Fruit fly (Drosophila melanogaster) whole organism, prepupa: Measurements from ENCODE around the gene CG15387.

Experiments
- CG10669 ChIP-seq: fragments of 200-800 bp; sonication (Bioruptor generic); optimal IDR thresholded peaks from 3 replicates; lab custom pipeline; 2018; ENCODE audit warnings: missing biosample characterization, mild to moderate bottlenecking, missing genetic modification characterization, moderate library complexity
- CG11294 ChIP-seq: fragments of 200-800 bp; sonication (Bioruptor generic); IDR thresholded peaks from 2 replicates; pipeline ENCODE4 v1.3.6; 2022; ENCODE audit warnings: missing biosample characterization, missing genetic modification characterization
- CG11762 ChIP-seq: fragments of 200-800 bp; sonication (Bioruptor generic); optimal IDR thresholded peaks from 3 replicates; lab custom pipeline; 2016; ENCODE audit warnings: missing biosample characterization, missing genetic modification characterization; ENCODE audit not compliant: insufficient read depth
- CG11902 ChIP-seq: fragments of 200-800 bp; sonication (Bioruptor generic); optimal IDR thresholded peaks from 3 replicates; lab custom pipeline; 2016; ENCODE audit warnings: missing biosample characterization, missing genetic modification characterization
- CG15336 ChIP-seq: fragments of 200-800 bp; sonication (Bioruptor generic); IDR thresholded peaks from 2 replicates; pipeline ENCODE4 v1.3.6; 2022; ENCODE audit warnings: missing biosample characterization, missing genetic modification characterization
- CG16779 ChIP-seq: fragments of 200-800 bp; sonication (Bioruptor generic); optimal IDR thresholded peaks from 3 replicates; lab custom pipeline; 2017; ENCODE audit warnings: missing biosample characterization, mild to moderate bottlenecking, missing genetic modification characterization
- CG3032 ChIP-seq: fragments of 200-800 bp; optimal IDR thresholded peaks from 2 replicates; lab custom pipeline; 2019; ENCODE audit warnings: missing biosample characterization, mild to moderate bottlenecking, missing genetic modification characterization, moderate library complexity
- CG32006 ChIP-seq: fragments of 200-800 bp; sonication (Bioruptor generic); optimal IDR thresholded peaks from 3 replicates; lab custom pipeline; 2017; ENCODE audit warnings: missing biosample characterization, mild to moderate bottlenecking, missing genetic modification characterization
- CG34406 ChIP-seq: fragments of 200-800 bp; sonication (Bioruptor generic); optimal IDR thresholded peaks from 3 replicates; lab custom pipeline; 2016; ENCODE audit warnings: missing biosample characterization, missing genetic modification characterization
- CG6163 ChIP-seq: fragments of 200-800 bp; sonication (Bioruptor generic); IDR thresholded peaks from 3 replicates; pipeline ENCODE4 v1.3.6; 2022; ENCODE audit warnings: missing biosample characterization, missing genetic modification characterization
- CG6276 ChIP-seq: fragments of 200-800 bp; sonication (Bioruptor generic); optimal IDR thresholded peaks from 2 replicates; lab custom pipeline; 2017; ENCODE audit warnings: missing biosample characterization, mild to moderate bottlenecking, missing genetic modification characterization
- CG6792 ChIP-seq: fragments of 200-800 bp; sonication (Bioruptor generic); optimal IDR thresholded peaks from 3 replicates; lab custom pipeline; 2016; ENCODE audit warnings: missing biosample characterization, missing genetic modification characterization
- CG6808 ChIP-seq: fragments of 200-800 bp; sonication (Bioruptor generic); optimal IDR thresholded peaks from 3 replicates; lab custom pipeline; 2017; ENCODE audit warnings: missing biosample characterization, missing genetic modification characterization, mild to moderate bottlenecking, moderate library complexity, missing genetic modification reagents
- CG7368 ChIP-seq: fragments of 200-800 bp; sonication (Bioruptor generic); optimal IDR thresholded peaks from 3 replicates; lab custom pipeline; 2016; ENCODE audit warnings: missing biosample characterization, missing genetic modification characterization
- CG8119 ChIP-seq: fragments of 200-800 bp; sonication (Bioruptor generic); IDR thresholded peaks from 3 replicates; pipeline ENCODE4 v1.3.6; 2022; ENCODE audit warnings: missing biosample characterization, missing genetic modification characterization
- CG8632 ChIP-seq: fragments of 200-800 bp; sonication (Bioruptor generic); optimal IDR thresholded peaks from 3 replicates; lab custom pipeline; 2016; ENCODE audit warnings: missing biosample characterization, missing genetic modification characterization
- CG9139 ChIP-seq: fragments of 200-800 bp; sonication (Bioruptor generic); optimal IDR thresholded peaks from 3 replicates; lab custom pipeline; 2017; ENCODE audit warnings: missing biosample characterization, mild to moderate bottlenecking, missing genetic modification characterization
- Eip75B ChIP-seq: fragments of 200-800 bp; sonication (Bioruptor generic); optimal IDR thresholded peaks from 3 replicates; lab custom pipeline; 2016; ENCODE audit warnings: missing biosample characterization, missing genetic modification characterization
- Gug ChIP-seq: fragments of 200-800 bp; sonication (Bioruptor generic); IDR thresholded peaks from 2 replicates; pipeline ENCODE4 v1.3.6; 2022; ENCODE audit warnings: missing biosample characterization, missing genetic modification characterization
- Hr38 ChIP-seq: sonication (Bioruptor generic); optimal IDR thresholded peaks from 2 replicates; lab custom pipeline; 2016; ENCODE audit warnings: missing biosample characterization, missing genetic modification characterization
- Hr39 ChIP-seq: fragments of 200-800 bp; sonication (Bioruptor generic); optimal IDR thresholded peaks from 2 replicates; lab custom pipeline; 2016; ENCODE audit warnings: missing biosample characterization, missing genetic modification characterization
- Hr4 ChIP-seq: fragments of 200-800 bp; sonication (Bioruptor generic); optimal IDR thresholded peaks from 3 replicates; lab custom pipeline; 2016; ENCODE audit warnings: missing biosample characterization, missing genetic modification characterization
- Lpt ChIP-seq: fragments of 200-800 bp; sonication (Bioruptor generic); optimal IDR thresholded peaks from 3 replicates; lab custom pipeline; 2016; ENCODE audit warnings: missing biosample characterization, missing genetic modification characterization
- Met ChIP-seq: fragments of 200-800 bp; sonication (Bioruptor generic); optimal IDR thresholded peaks from 3 replicates; lab custom pipeline; 2016; ENCODE audit warnings: missing biosample characterization, missing genetic modification characterization
- Smox ChIP-seq: fragments of 200-800 bp; sonication (Bioruptor generic); optimal IDR thresholded peaks from 3 replicates; lab custom pipeline; 2016; ENCODE audit warnings: missing biosample characterization, missing genetic modification characterization
- Sox14 ChIP-seq: fragments of 200-800 bp; sonication (Bioruptor generic); optimal IDR thresholded peaks from 3 replicates; lab custom pipeline; 2016; ENCODE audit warnings: missing biosample characterization, missing genetic modification characterization
- Sox15 ChIP-seq: fragments of 200-800 bp; sonication (Bioruptor generic); optimal IDR thresholded peaks from 3 replicates; lab custom pipeline; 2016; ENCODE audit warnings: missing biosample characterization, missing genetic modification characterization
- acj6 ChIP-seq: fragments of 200-800 bp; sonication (Bioruptor generic); optimal IDR thresholded peaks from 3 replicates; lab custom pipeline; 2016; ENCODE audit warnings: missing biosample characterization, missing genetic modification characterization
- cyc ChIP-seq: fragments of 200-800 bp; sonication (Bioruptor generic); optimal IDR thresholded peaks from 3 replicates; lab custom pipeline; 2016; ENCODE audit warnings: missing biosample characterization, missing genetic modification characterization
- dac ChIP-seq: fragments of 200-800 bp; sonication (Bioruptor generic); optimal IDR thresholded peaks from 2 replicates; lab custom pipeline; 2017; ENCODE audit warnings: missing biosample characterization, mild to moderate bottlenecking, missing genetic modification characterization
- dsx ChIP-seq: fragments of 200-800 bp; optimal IDR thresholded peaks from 3 replicates; lab custom pipeline; 2019; ENCODE audit warnings: missing biosample characterization, mild to moderate bottlenecking, missing genetic modification characterization, moderate library complexity; ENCODE audit not compliant: poor library complexity, severe bottlenecking
- eg ChIP-seq: fragments of 200-800 bp; sonication (Bioruptor generic); IDR thresholded peaks from 3 replicates; pipeline ENCODE4 v1.3.6; 2022; ENCODE audit warnings: missing biosample characterization, missing genetic modification characterization
- esn ChIP-seq: fragments of 200-800 bp; sonication (Bioruptor generic); optimal IDR thresholded peaks from 2 replicates; lab custom pipeline; 2016; ENCODE audit warnings: missing biosample characterization, mild to moderate bottlenecking, missing genetic modification characterization, moderate library complexity
- fd59A ChIP-seq: fragments of 200-800 bp; sonication (Bioruptor generic); optimal IDR thresholded peaks from 2 replicates; lab custom pipeline; 2017; ENCODE audit warnings: missing biosample characterization, mild to moderate bottlenecking, missing genetic modification characterization, missing genetic modification reagents
- fd85E ChIP-seq: fragments of 200-800 bp; sonication (Bioruptor generic); optimal IDR thresholded peaks from 3 replicates; lab custom pipeline; 2016; ENCODE audit warnings: missing biosample characterization, missing genetic modification characterization
- fkh ChIP-seq: fragments of 200-800 bp; sonication (Bioruptor generic); optimal IDR thresholded peaks from 3 replicates; lab custom pipeline; 2017; ENCODE audit warnings: missing biosample characterization, mild to moderate bottlenecking, missing genetic modification characterization, moderate library complexity
- lz ChIP-seq: fragments of 200-800 bp; sonication (Bioruptor generic); optimal IDR thresholded peaks from 3 replicates; lab custom pipeline; 2016; ENCODE audit warnings: missing biosample characterization, missing genetic modification characterization
- net ChIP-seq: fragments of 200-800 bp; sonication (Bioruptor generic); optimal IDR thresholded peaks from 3 replicates; lab custom pipeline; 2016; ENCODE audit warnings: missing biosample characterization, missing genetic modification characterization
- salr ChIP-seq, 2 experiments: fragments of 200-800 bp; sonication (Bioruptor generic); optimal IDR thresholded peaks; 3 replicates each; lab custom pipeline; 2016 to 2018; ENCODE audit warnings: missing biosample characterization in 2 of 2, missing genetic modification characterization in 2 of 2, mild to moderate bottlenecking in 1 of 2
- spab ChIP-seq: fragments of 200-800 bp; sonication (Bioruptor generic); optimal IDR thresholded peaks from 2 replicates; lab custom pipeline; 2017; ENCODE audit warnings: missing biosample characterization, mild to moderate bottlenecking, missing genetic modification characterization, missing genetic modification reagents
- ss ChIP-seq, 2 experiments: fragments of 200-800 bp; sonication (Bioruptor generic); optimal IDR thresholded peaks; 2 replicates in 1 of 2; 3 replicates in 1 of 2; lab custom pipeline; 2017 to 2018; ENCODE audit warnings: mild to moderate bottlenecking in 2 of 2, missing biosample characterization in 2 of 2, missing genetic modification characterization in 2 of 2, moderate library complexity in 1 of 2
- svp ChIP-seq: fragments of 200-800 bp; sonication (Bioruptor generic); peaks from one replicate; lab custom pipeline; 2016; ENCODE audit warnings: missing biosample characterization, missing genetic modification characterization
- topi ChIP-seq: fragments of 200-800 bp; sonication (Bioruptor generic); optimal IDR thresholded peaks from 3 replicates; lab custom pipeline; 2016; ENCODE audit warnings: missing biosample characterization, missing genetic modification characterization

CG15387 gene

DNA sequence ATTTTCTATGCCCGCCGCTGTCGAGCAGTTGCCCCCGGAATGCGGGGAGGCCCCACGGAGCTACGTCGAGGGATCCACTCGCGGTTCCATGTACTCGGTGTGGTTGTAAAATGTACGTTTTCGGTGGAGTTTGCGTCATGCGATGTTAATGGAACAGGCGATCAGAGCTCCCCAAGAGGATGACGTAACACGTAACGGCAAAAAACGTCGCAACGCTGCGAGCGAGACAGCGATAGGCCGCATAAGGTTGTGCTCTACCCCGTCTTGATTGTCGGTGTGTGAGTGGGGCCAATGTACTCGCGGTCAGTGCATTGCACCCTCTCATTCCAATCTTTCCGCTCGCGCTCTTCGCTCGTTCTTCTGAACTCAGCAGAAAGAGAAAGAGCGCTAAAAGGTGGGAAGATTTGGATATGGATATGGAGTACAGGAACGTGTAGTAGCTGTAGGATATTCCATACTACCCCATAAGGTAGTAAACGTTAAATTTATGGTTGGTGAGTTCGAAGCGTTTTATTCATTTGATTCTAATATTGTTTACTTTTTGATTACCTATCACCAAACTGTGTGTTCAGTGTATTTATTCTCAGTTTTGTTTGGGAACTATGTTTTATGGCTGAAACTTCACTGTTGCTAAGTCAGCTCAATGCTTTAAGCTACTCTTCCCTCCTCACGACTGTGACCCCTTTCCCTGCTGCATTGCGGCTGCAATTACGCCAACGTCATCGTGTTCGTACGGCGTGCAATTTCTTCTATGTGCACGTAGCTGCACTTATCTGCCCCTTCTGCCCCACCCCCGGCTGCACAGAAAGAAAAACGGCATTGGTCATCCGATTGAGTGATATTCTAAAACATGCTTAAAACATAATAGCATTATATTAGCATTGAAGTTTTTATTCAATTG is 25.7 kb downstream of the CG15387 start (continued):
- peak; percentile 41 for TF ChIP-seq CG7368 (GFP tag; lab: Kevin White, UChicago)
- TF ChIP-seq dac (GFP tag; lab: Kevin White, UChicago) = no peak
- peak; percentile 22 for TF ChIP-seq fkh (GFP tag; lab: Kevin White, UChicago)
- no peak for TF ChIP-seq CG10669 (GFP tag; lab: Kevin White, UChicago)
- TF ChIP-seq Hr39 (GFP tag; lab: Kevin White, UChicago) = no peak
- no peak for TF ChIP-seq net (GFP tag; lab: Kevin White, UChicago)
- TF ChIP-seq CG11902 (GFP tag; lab: Kevin White, UChicago) = no peak
- TF ChIP-seq esn (GFP tag; lab: Kevin White, UChicago) = no peak
- no peak for TF ChIP-seq CG11294
- TF ChIP-seq CG16779 = peak; percentile 33
- TF ChIP-seq Sox14 (GFP tag; lab: Kevin White, UChicago) = no peak
- TF ChIP-seq CG11762 (GFP tag; lab: Kevin White, UChicago) = no peak
- peak; percentile 86 for TF ChIP-seq Lpt (GFP tag; lab: Kevin White, UChicago)

DNA sequence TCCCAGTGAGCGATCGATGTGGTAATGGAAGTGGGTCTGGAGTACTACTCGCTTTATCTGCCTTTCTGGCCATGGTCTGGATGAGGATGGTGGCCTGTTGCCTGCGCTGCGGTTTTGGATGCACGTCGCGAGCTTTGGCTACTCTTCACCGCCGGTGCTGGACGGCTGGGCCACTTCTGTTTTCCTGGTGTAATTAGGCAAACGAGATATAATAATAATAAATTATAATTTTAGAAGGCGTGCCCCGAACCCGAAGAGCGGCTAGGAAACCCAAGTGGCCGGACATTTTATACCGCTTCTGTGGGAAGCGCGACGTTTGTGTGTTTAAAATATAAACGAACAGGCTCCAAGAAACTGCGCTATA is 26.7 kb downstream of the CG15387 start:
- TF ChIP-seq acj6 = no peak
- no peak for TF ChIP-seq dsx (GFP tag; lab: Kevin White, UChicago)
- TF ChIP-seq CG11902 (GFP tag; lab: Kevin White, UChicago) = no peak
- no peak for TF ChIP-seq eg (GFP tag; lab: Robert Waterston, UW)
- no peak for TF ChIP-seq CG11762 (GFP tag; lab: Kevin White, UChicago)
- TF ChIP-seq CG32006 (GFP tag; lab: Kevin White, UChicago) = no peak
- TF ChIP-seq, all 60 proteins: peak for 0

DNA sequence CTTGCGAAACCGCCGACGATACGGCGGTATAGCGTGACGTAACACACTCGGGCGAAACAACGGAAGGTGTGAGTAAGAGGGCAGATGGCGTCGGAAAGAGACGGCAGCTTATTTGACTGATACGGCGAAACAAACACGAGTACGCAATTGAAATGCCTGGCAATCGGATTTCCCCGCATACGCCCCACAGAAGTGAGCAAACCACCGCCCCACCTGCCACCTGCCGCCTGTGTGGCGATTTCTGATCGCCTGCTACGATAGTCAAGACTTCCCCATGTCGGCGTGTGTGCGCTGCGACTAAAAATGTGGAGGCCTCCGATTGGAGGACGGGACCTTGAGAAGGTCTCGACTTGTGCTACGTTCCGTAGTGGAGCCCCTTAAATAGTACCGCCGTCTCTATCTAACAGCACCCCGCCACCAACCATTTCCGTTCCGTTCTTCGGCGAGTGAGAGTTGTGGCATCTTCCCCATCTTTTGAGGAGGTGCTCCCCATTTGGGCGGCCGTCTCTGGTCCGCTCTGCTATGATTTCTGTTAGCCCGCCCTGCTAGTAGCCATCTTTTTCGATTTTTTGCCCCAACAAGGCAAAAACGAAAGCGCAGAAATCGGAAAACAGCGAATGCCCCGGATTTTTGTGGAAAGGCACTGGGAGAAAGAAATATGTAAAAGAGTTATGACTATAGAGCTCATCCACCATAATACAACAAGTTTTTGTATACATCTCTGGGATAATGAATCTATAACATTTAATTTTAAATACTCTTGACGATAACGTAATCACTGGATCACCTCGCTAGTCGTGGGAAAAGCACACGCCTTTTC is 27.3 kb downstream of the CG15387 start:
- TF ChIP-seq Smox (GFP tag; lab: Kevin White, UChicago) (peak; percentile 99), Hr4 (GFP tag; lab: Kevin White, UChicago) (peak; percentile 98), CG6276 (GFP tag; lab: Kevin White, UChicago) (peak; percentile 96), CG8119 (GFP tag; lab: Robert Waterston, UW) (no peak), Sox15 (GFP tag; lab: Kevin White, UChicago) (peak; percentile 98), spab (peak; percentile 96), dsx (GFP tag; lab: Kevin White, UChicago) (peak; percentile 94), CG15336 (GFP tag; lab: Robert Waterston, UW) (no peak), svp (peak; percentile 99), CG16779 (peak; percentile 94), CG7368 (GFP tag; lab: Kevin White, UChicago) (peak; percentile 94), CG34406 (GFP tag; lab: Kevin White, UChicago) (peak; percentile 98), eg (GFP tag; lab: Robert Waterston, UW) (no peak), CG6163 (GFP tag; lab: Robert Waterston, UW) (no peak), CG6792 (peak; percentile 98), Eip75B (GFP tag; lab: Kevin White, UChicago) (peak; percentile 99), CG9139 (peak; percentile 90), lz (GFP tag; lab: Kevin White, UChicago) (peak; percentile 99), CG3032 (peak; percentile 97), topi (GFP tag; lab: Kevin White, UChicago) (peak; percentile 99), CG10669 (GFP tag; lab: Kevin White, UChicago) (peak; percentile 94), salr (GFP tag; optimal IDR thresholded peaks at IDR 0.05; lab: Kevin White, UChicago) (peak; percentile 94 to 98), CG32006 (GFP tag; lab: Kevin White, UChicago) (peak; percentile 98), Met (GFP tag; lab: Kevin White, UChicago) (peak; percentile 99), Gug (GFP tag; lab: Robert Waterston, UW) (no peak), acj6 (peak; percentile 99), CG8632 (GFP tag; lab: Kevin White, UChicago) (peak; percentile 97), fd85E (GFP tag; lab: Kevin White, UChicago) (peak; percentile 92), CG6808 (GFP tag; lab: Kevin White, UChicago) (peak; percentile 94), cyc (peak; percentile 99), fd59A (GFP tag; lab: Kevin White, UChicago) (peak; percentile 95), ss (GFP tag; optimal IDR thresholded peaks at IDR 0.05; lab: Kevin White, UChicago) (peak; percentile 92 to 93), Hr38 (peak; percentile 51)
